Worm (Caenorhabditis elegans): ENCODE data around the gene arrd-4.

ce11 chrII:9872961-9873360 is 34.9 kb upstream of the arrd-4 start, which contains the start of gene chil-8:
- no peak for TF ChIP-seq nhr-11 (tag; optimal IDR thresholded peaks at IDR 0.05)
- TF ChIP-seq ceh-2 (tag; optimal IDR thresholded peaks at IDR 0.05): no peak
- TF ChIP-seq ahr-1 (tag; optimal IDR thresholded peaks at IDR 0.05): no peak

Measured in whole organism, late embryonic.